Worm (Caenorhabditis elegans) whole organism, young adult: ENCODE measurements around the gene istr-1.

Experiments used
- B0261.1 ChIP-seq: sonication (generic microtip); optimal IDR thresholded peaks from 2 replicates; lab custom pipeline; 2016; ENCODE audit warnings: mild to moderate bottlenecking, missing genetic modification characterization, moderate library complexity, missing compliant biosample characterization
- D2030.7 ChIP-seq: fragments of 200-800 bp; sonication (Bioruptor generic); IDR thresholded peaks from 2 replicates; pipeline ENCODE4 v1.3.6; 2022; ENCODE audit warnings: missing genetic modification reagents, missing genetic modification characterization, missing compliant biosample characterization
- F23B12.7 ChIP-seq: sonication (generic microtip); optimal IDR thresholded peaks from 2 replicates; lab custom pipeline; 2017; ENCODE audit warnings: missing genetic modification characterization, mild to moderate bottlenecking, missing compliant biosample characterization, antibody characterized with exemption, moderate library complexity; ENCODE audit not compliant: insufficient read depth
- F39B2.1 ChIP-seq: fragments of 200-800 bp; sonication (Bioruptor generic); IDR thresholded peaks from 2 replicates; pipeline ENCODE4 v1.3.6; 2022; ENCODE audit warnings: missing genetic modification reagents, missing genetic modification characterization, missing compliant biosample characterization
- F55B11.4 ChIP-seq: sonication (generic microtip); optimal IDR thresholded peaks from 2 replicates; lab custom pipeline; 2016; ENCODE audit warnings: missing compliant biosample characterization, missing genetic modification characterization, borderline replicate concordance; ENCODE audit not compliant: insufficient read depth
- F57C9.4 ChIP-seq: sonication (generic microtip); optimal IDR thresholded peaks from 2 replicates; lab custom pipeline; 2017; ENCODE audit warnings: mild to moderate bottlenecking, missing genetic modification characterization, missing compliant biosample characterization
- K12H6.12 ChIP-seq: fragments of 200-800 bp; sonication (Bioruptor generic); optimal IDR thresholded peaks from 2 replicates; lab custom pipeline; 2018; ENCODE audit warnings: mild to moderate bottlenecking, missing genetic modification characterization, missing compliant biosample characterization
- Y53F4B.3 ChIP-seq: fragments of 200-800 bp; sonication (Bioruptor generic); IDR thresholded peaks from 2 replicates; pipeline ENCODE4 v1.3.6; 2022; ENCODE audit warnings: missing genetic modification reagents, missing genetic modification characterization, missing compliant biosample characterization
- Y56A3A.18 ChIP-seq: fragments of 200-800 bp; sonication (Bioruptor generic); IDR thresholded peaks from 2 replicates; pipeline ENCODE4 v1.3.6; 2022; ENCODE audit warnings: missing genetic modification reagents, missing genetic modification characterization, missing compliant biosample characterization
- aptf-3 ChIP-seq: fragments of 200-800 bp; sonication (Bioruptor generic); IDR thresholded peaks from 2 replicates; pipeline ENCODE4 v1.3.6; 2022; ENCODE audit warnings: missing genetic modification characterization, missing compliant biosample characterization
- athp-1 ChIP-seq: sonication (generic microtip); optimal IDR thresholded peaks from 2 replicates; lab custom pipeline; 2017; ENCODE audit warnings: mild to moderate bottlenecking, missing genetic modification characterization, missing compliant biosample characterization
- attf-3 ChIP-seq: fragments of 200-800 bp; sonication (Bioruptor generic); conservative IDR thresholded peaks from 2 replicates; pipeline ENCODE4 v1.3.6; 2022; ENCODE audit warnings: missing genetic modification reagents, missing genetic modification characterization, missing compliant biosample characterization
- attf-5 ChIP-seq: fragments of 200-800 bp; sonication (Bioruptor generic); optimal IDR thresholded peaks from 2 replicates; lab custom pipeline; 2018; ENCODE audit warnings: mild to moderate bottlenecking, missing genetic modification characterization, missing compliant biosample characterization
- attf-6 ChIP-seq: fragments of 200-800 bp; sonication (Bioruptor generic); IDR thresholded peaks from 2 replicates; pipeline ENCODE4 v1.3.6; 2022; ENCODE audit warnings: missing genetic modification reagents, missing genetic modification characterization, missing compliant biosample characterization
- bed-1 ChIP-seq: fragments of 200-800 bp; sonication (Bioruptor generic); IDR thresholded peaks from 2 replicates; pipeline ENCODE4 v1.3.6; 2022; ENCODE audit warnings: missing genetic modification reagents, missing genetic modification characterization, missing compliant biosample characterization
- bed-2 ChIP-seq: fragments of 200-800 bp; sonication (Bioruptor generic); IDR thresholded peaks from 2 replicates; pipeline ENCODE4 v1.3.6; 2022; ENCODE audit warnings: missing genetic modification reagents, missing genetic modification characterization, missing compliant biosample characterization
- ccch-3 ChIP-seq: fragments of 200-800 bp; sonication (Bioruptor generic); optimal IDR thresholded peaks from 2 replicates; lab custom pipeline; 2018; ENCODE audit warnings: mild to moderate bottlenecking, missing genetic modification characterization, missing compliant biosample characterization
- cebp-1 ChIP-seq, 2 experiments: fragments of 200-800 bp in 1 of 2; sonication (Bioruptor generic) in 1 of 2; sonication (generic microtip) in 1 of 2; IDR thresholded peaks in 1 of 2; optimal IDR thresholded peaks in 1 of 2; 2 replicates each; pipeline versions ENCODE4 v1.3.6 to Lab custom; 2017 to 2022; ENCODE audit warnings: missing compliant biosample characterization in 2 of 2, missing genetic modification characterization in 2 of 2, mild to moderate bottlenecking in 1 of 2, missing genetic modification reagents in 1 of 2, moderate library complexity in 1 of 2
- cebp-2 ChIP-seq: fragments of 200-800 bp; sonication (Bioruptor generic); IDR thresholded peaks from 2 replicates; pipeline ENCODE4 v1.3.6; 2022; ENCODE audit warnings: missing genetic modification characterization, missing compliant biosample characterization
- ceh-100 ChIP-seq: fragments of 200-800 bp; sonication (Bioruptor generic); IDR thresholded peaks from 2 replicates; pipeline ENCODE4 v1.3.6; 2022; ENCODE audit warnings: missing genetic modification reagents, missing genetic modification characterization, missing compliant biosample characterization
- ceh-27 ChIP-seq: fragments of 200-800 bp; sonication (Bioruptor generic); optimal IDR thresholded peaks from 2 replicates; lab custom pipeline; 2018; ENCODE audit warnings: mild to moderate bottlenecking, missing genetic modification characterization, moderate library complexity, missing compliant biosample characterization
- die-1 ChIP-seq: sonication (generic microtip); optimal IDR thresholded peaks from 2 replicates; lab custom pipeline; 2016; ENCODE audit warnings: missing genotype, mild to moderate bottlenecking, missing genetic modification characterization, missing compliant biosample characterization
- dpff-1 ChIP-seq: sonication (generic microtip); optimal IDR thresholded peaks from 2 replicates; lab custom pipeline; 2017; ENCODE audit warnings: mild to moderate bottlenecking, missing genetic modification characterization, missing compliant biosample characterization
- efl-1 ChIP-seq: fragments of 150-350 bp; optimal IDR thresholded peaks from 2 replicates; lab custom pipeline; 2014; ENCODE audit warnings: missing biosample characterization, missing genetic modification reagents, missing genetic modification characterization
- egl-18 ChIP-seq: fragments of 200-800 bp; sonication (Bioruptor generic); IDR thresholded peaks from 2 replicates; pipeline ENCODE4 v1.3.6; 2022; ENCODE audit warnings: missing genetic modification reagents, missing genetic modification characterization, missing compliant biosample characterization
- egl-44 ChIP-seq: fragments of 200-800 bp; sonication (Bioruptor generic); IDR thresholded peaks from 2 replicates; pipeline ENCODE4 v1.3.6; 2022; ENCODE audit warnings: missing genetic modification reagents, missing genetic modification characterization, missing compliant biosample characterization
- ets-4 ChIP-seq: fragments of 200-800 bp; sonication (Bioruptor generic); optimal IDR thresholded peaks from 2 replicates; lab custom pipeline; 2018; ENCODE audit warnings: mild to moderate bottlenecking, missing genetic modification characterization, missing compliant biosample characterization
- fkh-3 ChIP-seq: sonication (generic microtip); optimal IDR thresholded peaks from 2 replicates; lab custom pipeline; 2016; ENCODE audit warnings: mild to moderate bottlenecking, missing genetic modification characterization, missing compliant biosample characterization
- hmg-1.2 ChIP-seq: fragments of 200-800 bp; sonication (Bioruptor generic); IDR thresholded peaks from 2 replicates; pipeline ENCODE4 v1.3.6; 2022; ENCODE audit warnings: missing genetic modification reagents, missing genetic modification characterization, missing compliant biosample characterization
- hrde-1 ChIP-seq: sonication (generic microtip); optimal IDR thresholded peaks from 2 replicates; lab custom pipeline; 2016; ENCODE audit warnings: missing genetic modification characterization, mild to moderate bottlenecking, missing compliant biosample characterization, moderate library complexity, missing genotype, missing genetic modification reagents, borderline replicate concordance
- let-607 ChIP-seq, 2 experiments: fragments of 200-800 bp in 1 of 2; sonication (Bioruptor generic) in 1 of 2; sonication (generic microtip) in 1 of 2; optimal IDR thresholded peaks; 2 replicates each; lab custom pipeline; 2016 to 2018; ENCODE audit warnings: mild to moderate bottlenecking in 2 of 2, missing compliant biosample characterization in 2 of 2, missing genetic modification characterization in 2 of 2, moderate library complexity in 2 of 2, missing genotype in 1 of 2
- lin-54 ChIP-seq: fragments of 200-800 bp; sonication (Bioruptor generic); optimal IDR thresholded peaks from 2 replicates; lab custom pipeline; 2018; ENCODE audit warnings: mild to moderate bottlenecking, missing genetic modification characterization, missing compliant biosample characterization
- lsl-1 ChIP-seq: fragments of 200-800 bp; sonication (Bioruptor generic); optimal IDR thresholded peaks from 2 replicates; lab custom pipeline; 2018; ENCODE audit warnings: mild to moderate bottlenecking, missing genetic modification characterization, moderate library complexity, missing compliant biosample characterization
- lsy-27 ChIP-seq: sonication (generic microtip); optimal IDR thresholded peaks from 2 replicates; lab custom pipeline; 2017; ENCODE audit warnings: missing genetic modification characterization, mild to moderate bottlenecking, missing compliant biosample characterization, antibody characterized with exemption, missing genotype, borderline replicate concordance; ENCODE audit not compliant: insufficient read depth
- madf-8 ChIP-seq: fragments of 200-800 bp; sonication (Bioruptor generic); conservative IDR thresholded peaks from 2 replicates; pipeline ENCODE4 v1.3.6; 2022; ENCODE audit warnings: missing genetic modification reagents, missing genetic modification characterization, missing compliant biosample characterization
- mes-4 ChIP-seq: sonication (generic microtip); optimal IDR thresholded peaks from 2 replicates; lab custom pipeline; 2016; ENCODE audit warnings: missing genotype, missing genetic modification characterization, missing compliant biosample characterization
- mxl-1 ChIP-seq: sonication (generic microtip); optimal IDR thresholded peaks from 2 replicates; lab custom pipeline; 2016; ENCODE audit warnings: missing genetic modification characterization, missing compliant biosample characterization
- nhr-27 ChIP-seq: fragments of 200-800 bp; sonication (Bioruptor generic); optimal IDR thresholded peaks from 2 replicates; lab custom pipeline; 2018; ENCODE audit warnings: mild to moderate bottlenecking, missing genetic modification characterization, moderate library complexity, missing compliant biosample characterization
- nhr-90 ChIP-seq: sonication (generic microtip); optimal IDR thresholded peaks from 2 replicates; lab custom pipeline; 2016; ENCODE audit warnings: missing genotype, mild to moderate bottlenecking, missing genetic modification characterization, missing compliant biosample characterization
- rpc-1 ChIP-seq, 2 experiments: fragments of 150-350 bp in 1 of 2; sonication (generic microtip) in 1 of 2; optimal IDR thresholded peaks; 2 replicates each; lab custom pipeline; 2014 to 2018; ENCODE audit warnings: missing biosample characterization in 1 of 2, missing genetic modification characterization in 1 of 2, missing genetic modification reagents in 1 of 2, missing genotype in 1 of 2
- snpc-1.3 ChIP-seq: sonication (generic microtip); optimal IDR thresholded peaks from 2 replicates; lab custom pipeline; 2017; ENCODE audit warnings: missing genetic modification characterization, mild to moderate bottlenecking, missing compliant biosample characterization, antibody characterized with exemption, moderate library complexity, missing genotype, missing genetic modification reagents; ENCODE audit not compliant: insufficient read depth
- snpc-3.4 ChIP-seq: sonication (generic microtip); optimal IDR thresholded peaks from 2 replicates; lab custom pipeline; 2017; ENCODE audit warnings: missing genetic modification characterization, mild to moderate bottlenecking, missing compliant biosample characterization, antibody characterized with exemption, moderate library complexity, missing genotype, missing genetic modification reagents
- somi-1 ChIP-seq: fragments of 200-800 bp; sonication (Bioruptor generic); optimal IDR thresholded peaks from 2 replicates; lab custom pipeline; 2018; ENCODE audit warnings: mild to moderate bottlenecking, missing genetic modification characterization, missing compliant biosample characterization
- sptf-2 ChIP-seq: fragments of 200-800 bp; sonication (Bioruptor generic); optimal IDR thresholded peaks from 2 replicates; lab custom pipeline; 2018; ENCODE audit warnings: mild to moderate bottlenecking, missing genetic modification characterization, missing compliant biosample characterization
- ztf-22 ChIP-seq: fragments of 200-800 bp; sonication (Bioruptor generic); optimal IDR thresholded peaks from 2 replicates; lab custom pipeline; 2018; ENCODE audit warnings: mild to moderate bottlenecking, missing genetic modification characterization, moderate library complexity, missing compliant biosample characterization
- ztf-6 ChIP-seq: fragments of 200-800 bp; sonication (Bioruptor generic); IDR thresholded peaks from 2 replicates; pipeline ENCODE4 v1.3.6; 2022; ENCODE audit warnings: missing genetic modification reagents, missing genetic modification characterization, missing compliant biosample characterization

istr-1 gene

ce11 chrV:12660280-12660818, 37.3 kb upstream of the istr-1 start, which contains the start of gene his-74 (continued):
- TF ChIP-seq F57C9.4 (tag; lab: Kevin White, UChicago) (no peak), bed-1 (GFP tag; lab: Robert Waterston, UW) (no peak), athp-1 (no peak), nhr-90 (tag; lab: Kevin White, UChicago) (no peak), nhr-27 (tag; lab: Kevin White, UChicago) (no peak), ceh-27 (GFP tag; lab: Kevin White, UChicago) (no peak), somi-1 (GFP tag; lab: Kevin White, UChicago) (no peak), fkh-3 (tag; lab: Kevin White, UChicago) (no peak), bed-2 (no peak), B0261.1 (tag; lab: Kevin White, UChicago) (no peak), attf-3 (GFP tag; lab: Robert Waterston, UW) (no peak), hrde-1 (tag; lab: Kevin White, UChicago) (no peak), ccch-3 (GFP tag; lab: Kevin White, UChicago) (no peak), let-607 (tag; optimal IDR thresholded peaks at IDR 0.05; lab: Kevin White, UChicago) (no peak), mxl-1 (tag; lab: Kevin White, UChicago) (no peak), lsy-27 (tag; lab: Kevin White, UChicago) (no peak), madf-8 (GFP tag; lab: Robert Waterston, UW) (peak; percentile 34; the same call in 1 of the 2 replicates), lin-54 (GFP tag; lab: Kevin White, UChicago) (peak; percentile 14), die-1 (no peak), snpc-3.4 (tag; lab: Kevin White, UChicago) (peak; percentile 15), Y53F4B.3 (GFP tag; lab: Robert Waterston, UW) (no peak), F55B11.4 (no peak), F39B2.1 (GFP tag; lab: Robert Waterston, UW) (no peak), ztf-22 (no peak), snpc-1.3 (tag; lab: Kevin White, UChicago) (no peak), attf-6 (no peak), K12H6.12 (tag; lab: Kevin White, UChicago) (no peak), rpc-1 (optimal IDR thresholded peaks at IDR 0.05; lab: Kevin White, UChicago) (no peak), rpc-1 (tag; optimal IDR thresholded peaks at IDR 0.05; lab: Kevin White, UChicago) (no peak), sptf-2 (GFP tag; lab: Kevin White, UChicago) (no peak), attf-5 (GFP tag; lab: Kevin White, UChicago) (no peak), efl-1 (GFP tag; lab: Kevin White, UChicago) (no peak), D2030.7 (peak; percentile 51; the same call in 1 of the 2 replicates), cebp-2 (GFP tag; lab: Robert Waterston, UW) (no peak), aptf-3 (GFP tag; lab: Robert Waterston, UW) (no peak), cebp-1 (GFP tag; IDR thresholded peaks at IDR 0.05; lab: Robert Waterston, UW) (no peak), cebp-1 (tag; optimal IDR thresholded peaks at IDR 0.05; lab: Kevin White, UChicago) (no peak), F23B12.7 (tag; lab: Kevin White, UChicago) (no peak), hmg-1.2 (0 out of 2 replicates have a peak, but pooled peaks have one; percentile 9), dpff-1 (tag; lab: Kevin White, UChicago) (no peak), ceh-100 (GFP tag; lab: Robert Waterston, UW) (no peak), ets-4 (no peak), lsl-1 (peak; percentile 88), egl-18 (no peak), mes-4 (tag; lab: Kevin White, UChicago) (no peak), ztf-6 (GFP tag; lab: Robert Waterston, UW) (no peak), Y56A3A.18 (no peak), egl-44 (GFP tag; lab: Robert Waterston, UW) (no peak)
